Fruit fly (Drosophila melanogaster) whole organism, embryonic: ENCODE data around the gene Rsph1.
A peak's percentile ranks its signal among the peaks of the same experiment; 100 is the strongest.

ENCODE experiments used
- Abd-B ChIP-seq: fragments of 200-800 bp; sonication (Bioruptor generic); optimal IDR thresholded peaks from 2 replicates; lab custom pipeline; 2018; ENCODE audit warnings: missing biosample characterization, mild to moderate bottlenecking, missing genetic modification characterization, moderate library complexity
- Ada2b ChIP-seq: fragments of 200-800 bp; sonication (Bioruptor generic); IDR thresholded peaks from 2 replicates; pipeline ENCODE4 v1.3.6; 2022; ENCODE audit warnings: missing biosample characterization, missing genetic modification characterization
- BtbVII ChIP-seq: fragments of 200-800 bp; sonication (Bioruptor generic); optimal IDR thresholded peaks from 3 replicates; lab custom pipeline; 2017; ENCODE audit warnings: missing biosample characterization, mild to moderate bottlenecking, missing genetic modification characterization
- CG10147 ChIP-seq: fragments of 200-800 bp; sonication (Bioruptor generic); optimal IDR thresholded peaks from 2 replicates; lab custom pipeline; 2019; ENCODE audit warnings: missing biosample characterization, mild to moderate bottlenecking, missing genetic modification characterization, moderate library complexity
- CG10209 ChIP-seq: fragments of 200-800 bp; sonication (Bioruptor generic); optimal IDR thresholded peaks from 3 replicates; lab custom pipeline; 2017; ENCODE audit warnings: missing biosample characterization, mild to moderate bottlenecking, missing genetic modification characterization, missing genetic modification reagents
- CG10959 ChIP-seq: fragments of 200-800 bp; sonication (Bioruptor generic); IDR thresholded peaks from 2 replicates; pipeline ENCODE4 v1.3.6; 2022; ENCODE audit warnings: missing biosample characterization, missing genetic modification characterization
- CG10979 ChIP-seq: fragments of 200-800 bp; sonication (Bioruptor generic); optimal IDR thresholded peaks from 2 replicates; lab custom pipeline; 2018; ENCODE audit warnings: missing biosample characterization, mild to moderate bottlenecking, missing genetic modification characterization, moderate library complexity
- CG12071 ChIP-seq: fragments of 200-800 bp; sonication (Bioruptor generic); optimal IDR thresholded peaks from 3 replicates; lab custom pipeline; 2018; ENCODE audit warnings: missing biosample characterization, mild to moderate bottlenecking, missing genetic modification characterization
- CG12236 ChIP-seq: fragments of 200-800 bp; sonication (Bioruptor generic); optimal IDR thresholded peaks from 2 replicates; lab custom pipeline; 2016; ENCODE audit warnings: missing biosample characterization, missing genetic modification characterization
- CG12744 ChIP-seq: fragments of 200-800 bp; sonication (Bioruptor generic); optimal IDR thresholded peaks from 2 replicates; lab custom pipeline; 2016; ENCODE audit warnings: missing biosample characterization, missing genetic modification characterization
- CG13123 ChIP-seq: fragments of 200-800 bp; sonication (Bioruptor generic); optimal IDR thresholded peaks from 2 replicates; lab custom pipeline; 2016; ENCODE audit warnings: missing biosample characterization, missing genetic modification characterization
- CG13424 ChIP-seq: fragments of 200-800 bp; sonication (Bioruptor generic); optimal IDR thresholded peaks from 2 replicates; lab custom pipeline; 2019; ENCODE audit warnings: missing biosample characterization, mild to moderate bottlenecking, missing genetic modification characterization, moderate library complexity
- CG14965 ChIP-seq: fragments of 200-800 bp; sonication (Bioruptor generic); optimal IDR thresholded peaks from 2 replicates; lab custom pipeline; 2016; ENCODE audit warnings: missing biosample characterization, missing genetic modification characterization, borderline replicate concordance
- CG15073 ChIP-seq: fragments of 200-800 bp; sonication (Bioruptor generic); optimal IDR thresholded peaks from 2 replicates; lab custom pipeline; 2016; ENCODE audit warnings: missing biosample characterization, missing genetic modification characterization
- CG17829 ChIP-seq: fragments of 200-800 bp; optimal IDR thresholded peaks from 2 replicates; lab custom pipeline; 2019; ENCODE audit warnings: missing biosample characterization, mild to moderate bottlenecking, missing genetic modification characterization, moderate library complexity
- CG18599 ChIP-seq: fragments of 200-800 bp; sonication (Bioruptor generic); optimal IDR thresholded peaks from 3 replicates; lab custom pipeline; 2017; ENCODE audit warnings: missing biosample characterization, missing genetic modification characterization, mild to moderate bottlenecking, moderate library complexity, missing genetic modification reagents
- CG2678 ChIP-seq: fragments of 200-800 bp; sonication (Bioruptor generic); optimal IDR thresholded peaks from 3 replicates; lab custom pipeline; 2019; ENCODE audit warnings: missing biosample characterization, mild to moderate bottlenecking, missing genetic modification characterization, moderate library complexity
- CG2712 ChIP-seq: fragments of 200-800 bp; optimal IDR thresholded peaks from 3 replicates; lab custom pipeline; 2019; ENCODE audit warnings: missing biosample characterization, mild to moderate bottlenecking, missing genetic modification characterization, moderate library complexity
- CG31224 ChIP-seq: fragments of 200-800 bp; sonication (Bioruptor generic); IDR thresholded peaks from 2 replicates; pipeline ENCODE4 v1.3.6; 2022; ENCODE audit warnings: missing biosample characterization, missing genetic modification characterization
- CG31388 ChIP-seq: fragments of 200-800 bp; sonication (Bioruptor generic); optimal IDR thresholded peaks from 2 replicates; lab custom pipeline; 2016; ENCODE audit warnings: missing biosample characterization, missing genetic modification characterization
- CG4282 ChIP-seq: fragments of 200-800 bp; sonication (Bioruptor generic); optimal IDR thresholded peaks from 2 replicates; lab custom pipeline; 2016; ENCODE audit warnings: missing biosample characterization, missing genetic modification characterization
- CG7556 ChIP-seq: fragments of 200-800 bp; sonication (Bioruptor generic); optimal IDR thresholded peaks from 2 replicates; lab custom pipeline; 2017; ENCODE audit warnings: missing biosample characterization, mild to moderate bottlenecking, missing genetic modification characterization
- Dad ChIP-seq: fragments of 200-800 bp; sonication (Bioruptor generic); optimal IDR thresholded peaks from 3 replicates; lab custom pipeline; 2016; ENCODE audit warnings: missing biosample characterization, missing genetic modification characterization
- Dfd ChIP-seq, 2 experiments: fragments of >200 bp; optimal IDR thresholded peaks; 2 replicates each; lab custom pipeline; 2017; ENCODE audit warnings: missing biosample characterization in 2 of 2, missing genetic modification characterization in 2 of 2
- Fer2 ChIP-seq: fragments of 200-800 bp; sonication (Bioruptor generic); optimal IDR thresholded peaks from 2 replicates; lab custom pipeline; 2018; ENCODE audit warnings: missing biosample characterization, mild to moderate bottlenecking, missing genetic modification characterization, moderate library complexity
- HLH4C ChIP-seq: fragments of 200-800 bp; sonication (Bioruptor generic); IDR thresholded peaks from 3 replicates; pipeline ENCODE4 v1.3.6; 2022; ENCODE audit warnings: missing biosample characterization, missing genetic modification characterization; ENCODE audit not compliant: partially characterized antibody
- Nf-YB ChIP-seq: fragments of 200-800 bp; sonication (Bioruptor generic); optimal IDR thresholded peaks from 3 replicates; lab custom pipeline; 2019; ENCODE audit warnings: missing biosample characterization, mild to moderate bottlenecking, missing genetic modification characterization, moderate library complexity
- PHDP ChIP-seq: fragments of 200-800 bp; sonication (Bioruptor generic); optimal IDR thresholded peaks from 3 replicates; lab custom pipeline; 2018; ENCODE audit warnings: missing biosample characterization, mild to moderate bottlenecking, missing genetic modification characterization, moderate library complexity
- ab ChIP-seq: fragments of 200-800 bp; sonication (Bioruptor generic); optimal IDR thresholded peaks from 2 replicates; lab custom pipeline; 2016; ENCODE audit warnings: missing biosample characterization, missing genetic modification characterization
- amos ChIP-seq: fragments of 200-800 bp; sonication (Bioruptor generic); IDR thresholded peaks from 2 replicates; pipeline ENCODE4 v1.3.6; 2022; ENCODE audit warnings: missing biosample characterization, missing genetic modification characterization; ENCODE audit not compliant: partially characterized antibody
- bigmax ChIP-seq: fragments of 200-800 bp; sonication (Bioruptor generic); optimal IDR thresholded peaks from 2 replicates; lab custom pipeline; 2018; ENCODE audit warnings: missing biosample characterization, mild to moderate bottlenecking, missing genetic modification characterization
- bowl ChIP-seq: fragments of 200-800 bp; sonication (Bioruptor generic); IDR thresholded peaks from 2 replicates; pipeline ENCODE4 v1.3.6; 2022; ENCODE audit warnings: missing biosample characterization, missing genetic modification characterization
- cad ChIP-seq: fragments of >200 bp; optimal IDR thresholded peaks from 2 replicates; lab custom pipeline; 2017; ENCODE audit warnings: missing biosample characterization, missing genetic modification characterization
- cg ChIP-seq: fragments of 200-800 bp; sonication (Bioruptor generic); optimal IDR thresholded peaks from 3 replicates; lab custom pipeline; 2019; ENCODE audit warnings: missing biosample characterization, mild to moderate bottlenecking, missing genetic modification characterization, moderate library complexity
- crc ChIP-seq: fragments of 200-800 bp; sonication (Bioruptor generic); optimal IDR thresholded peaks from 2 replicates; lab custom pipeline; 2016; ENCODE audit warnings: missing biosample characterization, missing genetic modification characterization
- crp ChIP-seq, 2 experiments: fragments of 200-800 bp; sonication (Bioruptor generic); optimal IDR thresholded peaks; 2 replicates in 1 of 2; 3 replicates in 1 of 2; lab custom pipeline; 2017; ENCODE audit warnings: missing biosample characterization in 2 of 2, missing genetic modification characterization in 2 of 2, mild to moderate bottlenecking in 1 of 2, moderate library complexity in 1 of 2
- dimm ChIP-seq: fragments of 200-800 bp; sonication (Bioruptor generic); IDR thresholded peaks from 2 replicates; pipeline ENCODE4 v1.3.6; 2022; ENCODE audit warnings: missing biosample characterization, missing genetic modification characterization
- dm ChIP-seq: fragments of 200-800 bp; sonication (Bioruptor generic); optimal IDR thresholded peaks from 3 replicates; lab custom pipeline; 2016; ENCODE audit warnings: missing biosample characterization, missing genetic modification characterization
- ewg ChIP-seq: fragments of 200-800 bp; sonication (Bioruptor generic); optimal IDR thresholded peaks from 3 replicates; lab custom pipeline; 2017; ENCODE audit warnings: mild to moderate bottlenecking, missing biosample characterization, missing genetic modification reagents, missing genetic modification characterization
- fd102C ChIP-seq: fragments of 200-800 bp; sonication (Bioruptor generic); optimal IDR thresholded peaks from 2 replicates; lab custom pipeline; 2018; ENCODE audit warnings: missing biosample characterization, mild to moderate bottlenecking, missing genetic modification characterization, moderate library complexity
- hb ChIP-seq: fragments of 200-800 bp; sonication (Bioruptor generic); IDR thresholded peaks from 3 replicates; pipeline ENCODE4 v1.3.6; 2022; ENCODE audit warnings: missing biosample characterization, missing genetic modification characterization; ENCODE audit not compliant: partially characterized antibody
- hkb ChIP-seq, 2 experiments: fragments of 200-800 bp in 1 of 2; fragments of >200 bp in 1 of 2; sonication (Bioruptor generic) in 1 of 2; IDR thresholded peaks in 1 of 2; optimal IDR thresholded peaks in 1 of 2; 2 replicates each; pipeline versions ENCODE4 v1.3.6 to Lab custom; 2017 to 2022; ENCODE audit warnings: missing biosample characterization in 1 of 2, missing genetic modification characterization in 1 of 2
- inv ChIP-seq: fragments of 200-800 bp; sonication (Bioruptor generic); IDR thresholded peaks from 2 replicates; pipeline ENCODE4 v1.3.6; 2022; ENCODE audit warnings: missing biosample characterization, missing genetic modification characterization; ENCODE audit not compliant: partially characterized antibody
- ken ChIP-seq: fragments of 200-800 bp; sonication (Bioruptor generic); IDR thresholded peaks from 3 replicates; pipeline ENCODE4 v1.3.6; 2022; ENCODE audit warnings: missing biosample characterization, missing genetic modification characterization
- nerfin-1 ChIP-seq: fragments of 200-800 bp; sonication (Bioruptor generic); optimal IDR thresholded peaks from 3 replicates; lab custom pipeline; 2019; ENCODE audit warnings: missing biosample characterization, mild to moderate bottlenecking, missing genetic modification characterization, moderate library complexity
- peb ChIP-seq: fragments of 200-800 bp; sonication (Bioruptor generic); IDR thresholded peaks from 2 replicates; pipeline ENCODE4 v1.3.6; 2022; ENCODE audit warnings: missing biosample characterization, missing genetic modification characterization
- ranshi ChIP-seq: fragments of 200-800 bp; sonication (Bioruptor generic); IDR thresholded peaks from 2 replicates; pipeline ENCODE4 v1.3.6; 2022; ENCODE audit warnings: missing biosample characterization, missing genetic modification characterization
- row ChIP-seq: fragments of 200-800 bp; sonication (Bioruptor generic); IDR thresholded peaks from 3 replicates; pipeline ENCODE4 v1.3.6; 2022; ENCODE audit warnings: missing biosample characterization, missing genetic modification characterization
- sens-2 ChIP-seq: fragments of 200-800 bp; sonication (Bioruptor generic); IDR thresholded peaks from 2 replicates; pipeline ENCODE4 v1.3.6; 2022; ENCODE audit warnings: missing biosample characterization, missing genetic modification characterization
- tap ChIP-seq: fragments of 200-800 bp; optimal IDR thresholded peaks from 3 replicates; lab custom pipeline; 2019; ENCODE audit warnings: missing biosample characterization, mild to moderate bottlenecking, missing genetic modification characterization, moderate library complexity

Rsph1 gene

DNA sequence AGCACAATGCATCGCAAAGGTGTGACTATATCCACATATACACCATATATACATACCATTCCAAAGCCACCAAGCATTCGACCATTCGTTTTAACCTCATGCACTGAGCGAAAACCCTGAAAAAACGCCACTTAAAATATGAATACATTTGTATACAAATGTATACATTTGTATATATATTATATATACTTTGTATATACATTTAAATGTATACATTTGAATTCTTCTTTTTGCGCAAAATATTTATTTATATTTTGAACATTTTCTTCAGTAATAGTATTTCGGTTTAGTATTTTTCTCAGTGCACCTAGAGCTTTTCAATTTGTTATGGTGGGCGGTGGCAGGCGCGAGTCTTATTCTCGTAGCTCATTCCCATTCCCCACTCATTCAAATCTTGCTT is 26.9 kb upstream of the Rsph1 start (continued):
- no peak for TF ChIP-seq sens-2 (GFP tag; lab: Robert Waterston, UW)
- no peak for TF ChIP-seq CG12071
- no peak for TF ChIP-seq Abd-B (GFP tag; lab: Kevin White, UChicago)
- no peak for TF ChIP-seq BtbVII (GFP tag; lab: Kevin White, UChicago)
- TF ChIP-seq CG10979 (tag; lab: Kevin White, UChicago), result no peak
- no peak for TF ChIP-seq crc (GFP tag; lab: Kevin White, UChicago)
- TF ChIP-seq crp (GFP tag; optimal IDR thresholded peaks at IDR 0.05; lab: Kevin White, UChicago), result no peak
- TF ChIP-seq bowl (GFP tag; lab: Robert Waterston, UW), result no peak
- TF ChIP-seq ewg, result no peak
- no peak for TF ChIP-seq inv (GFP tag; lab: Robert Waterston, UW)
- TF ChIP-seq PHDP, result peak; percentile 46
- TF ChIP-seq dm, result no peak
- TF ChIP-seq CG17829 (tag; lab: Kevin White, UChicago), result no peak
- no peak for TF ChIP-seq CG13123
- TF ChIP-seq nerfin-1 (tag; lab: Kevin White, UChicago), result no peak
- no peak for TF ChIP-seq CG12744 (GFP tag; lab: Kevin White, UChicago)
- TF ChIP-seq Dfd (GFP tag; optimal IDR thresholded peaks at IDR 0.05; lab: Kevin White, UChicago), result no peak
- TF ChIP-seq CG2712 (tag; lab: Kevin White, UChicago), result peak; percentile 41
- TF ChIP-seq bigmax (GFP tag; lab: Kevin White, UChicago), result no peak
- no peak for TF ChIP-seq CG4282 (GFP tag; lab: Kevin White, UChicago)
- no peak for TF ChIP-seq Fer2
- TF ChIP-seq CG2678 (tag; lab: Kevin White, UChicago), result peak; percentile 52
- TF ChIP-seq HLH4C (GFP tag; lab: Robert Waterston, UW), result no peak
- no peak for TF ChIP-seq ranshi (GFP tag; lab: Robert Waterston, UW)
- TF ChIP-seq cad (GFP tag; lab: Kevin White, UChicago), result no peak
- no peak for TF ChIP-seq CG12236
- no peak for TF ChIP-seq CG14965 (GFP tag; lab: Kevin White, UChicago)
- no peak for TF ChIP-seq peb (GFP tag; lab: Robert Waterston, UW)
- peak; percentile 40 for TF ChIP-seq CG13424 (tag; lab: Kevin White, UChicago)
- TF ChIP-seq hkb (optimal IDR thresholded peaks at IDR 0.05; lab: Kevin White, UChicago), result no peak
- peak; percentile 57 for TF ChIP-seq hkb (GFP tag; IDR thresholded peaks at IDR 0.05; lab: Robert Waterston, UW)
- TF ChIP-seq CG18599 (GFP tag; lab: Kevin White, UChicago), result peak; percentile 15
- no peak for TF ChIP-seq cg
- no peak for TF ChIP-seq Dad (GFP tag; lab: Kevin White, UChicago)
- TF ChIP-seq CG10209 (GFP tag; lab: Kevin White, UChicago), result peak; percentile 3
- no peak for TF ChIP-seq CG15073 (GFP tag; lab: Kevin White, UChicago)
- peak; percentile 4 for TF ChIP-seq CG10147 (GFP tag; lab: Kevin White, UChicago)
- TF ChIP-seq hb, result no peak
- TF ChIP-seq ken (GFP tag; lab: Robert Waterston, UW), result no peak
- no peak for TF ChIP-seq fd102C (GFP tag; lab: Kevin White, UChicago)
- TF ChIP-seq amos (GFP tag; lab: Robert Waterston, UW), result no peak
- TF ChIP-seq CG31388 (GFP tag; lab: Kevin White, UChicago), result no peak
- no peak for TF ChIP-seq CG31224 (GFP tag; lab: Robert Waterston, UW)
- no peak for TF ChIP-seq CG7556 (GFP tag; lab: Kevin White, UChicago)
- peak; percentile 44; the same call in 1 of the 3 replicates for TF ChIP-seq row
- TF ChIP-seq Ada2b (GFP tag; lab: Robert Waterston, UW), result 0 out of 2 replicates have a peak, but pooled peaks have one; percentile 9
- TF ChIP-seq tap (tag; lab: Kevin White, UChicago), result peak; percentile 6
- no peak for TF ChIP-seq Nf-YB (GFP tag; lab: Kevin White, UChicago)
- TF ChIP-seq CG10959 (GFP tag; lab: Robert Waterston, UW), result no peak
- no peak for TF ChIP-seq dimm (GFP tag; lab: Robert Waterston, UW)
- TF ChIP-seq ab, result no peak
